Fruit fly (Drosophila melanogaster): ENCODE results near the gene CAH2.
A peak's percentile ranks its signal among the peaks of the same experiment; 100 is the strongest.

The CAH2 gene

dm6 chr3L:12222945-12223634 is 45.7 kb downstream of the CAH2 start (continued):
- no peak for TF ChIP-seq kah (GFP tag; optimal IDR thresholded peaks at IDR 0.05)
- no peak for TF ChIP-seq CG17612 (GFP tag; IDR thresholded peaks at IDR 0.05)
- TF ChIP-seq CG2889 (GFP tag; IDR thresholded peaks at IDR 0.05) = no peak
- peak; percentile 6 for TF ChIP-seq ATbp (GFP tag; optimal IDR thresholded peaks at IDR 0.05)
- TF ChIP-seq Dbx (GFP tag; IDR thresholded peaks at IDR 0.05) = no peak
- no peak for TF ChIP-seq Nf-YA (GFP tag; IDR thresholded peaks at IDR 0.05)
- no peak for TF ChIP-seq mirr (GFP tag; optimal IDR thresholded peaks at IDR 0.05)
- TF ChIP-seq Optix (GFP tag; IDR thresholded peaks at IDR 0.05) = no peak
- TF ChIP-seq CG7271 (tag; optimal IDR thresholded peaks at IDR 0.05) = no peak
- TF ChIP-seq CG2199 (GFP tag; IDR thresholded peaks at IDR 0.05) = no peak
- peak; percentile 12 for TF ChIP-seq sug (tag; optimal IDR thresholded peaks at IDR 0.05)
- TF ChIP-seq CG7357 (GFP tag; IDR thresholded peaks at IDR 0.05) = no peak
- TF ChIP-seq zfh2 (GFP tag; optimal IDR thresholded peaks at IDR 0.05) = no peak
- no peak for TF ChIP-seq H15 (GFP tag; IDR thresholded peaks at IDR 0.05)
- TF ChIP-seq Xbp1 (GFP tag; optimal IDR thresholded peaks at IDR 0.05) = no peak
- no peak for TF ChIP-seq CG12155 (GFP tag; optimal IDR thresholded peaks at IDR 0.05)
- peak; percentile 4 for TF ChIP-seq CG18599 (GFP tag; optimal IDR thresholded peaks at IDR 0.05)
- TF ChIP-seq Nf-YC (tag; optimal IDR thresholded peaks at IDR 0.05) = no peak
- TF ChIP-seq Dad (GFP tag; optimal IDR thresholded peaks at IDR 0.05) = no peak
- peak; percentile 29 for TF ChIP-seq Fer3 (tag; optimal IDR thresholded peaks at IDR 0.05)
- no peak for TF ChIP-seq Sry-δ (GFP tag; optimal IDR thresholded peaks at IDR 0.05)
- no peak for TF ChIP-seq CG30403 (GFP tag; optimal IDR thresholded peaks at IDR 0.05)
- no peak; the same call in 2 of the 3 replicates for TF ChIP-seq Aef1 (GFP tag; IDR thresholded peaks at IDR 0.05)
- TF ChIP-seq CG3407 (GFP tag; optimal IDR thresholded peaks at IDR 0.05) = no peak
- no peak for TF ChIP-seq dm (GFP tag; optimal IDR thresholded peaks at IDR 0.05)
- TF ChIP-seq CG14965 (GFP tag; optimal IDR thresholded peaks at IDR 0.05; ENCODE audit: borderline replicate concordance) = no peak
- TF ChIP-seq Tbp (GFP tag; optimal IDR thresholded peaks at IDR 0.05) = no peak
- no peak for TF ChIP-seq Deaf1 (tag; optimal IDR thresholded peaks at IDR 0.05)
- peak; percentile 11 for TF ChIP-seq CG5180 (GFP tag; optimal IDR thresholded peaks at IDR 0.05)
- peak; percentile 51 for TF ChIP-seq scrt (GFP tag; optimal IDR thresholded peaks at IDR 0.05)
- TF ChIP-seq vvl (GFP tag; IDR thresholded peaks at IDR 0.05) = peak; percentile 55; the same call in 1 of the 2 replicates
- no peak for TF ChIP-seq ap (GFP tag; IDR thresholded peaks at IDR 0.05)
- TF ChIP-seq CG4820 (GFP tag; optimal IDR thresholded peaks at IDR 0.05) = peak; percentile 81
- TF ChIP-seq Mrtf (GFP tag; IDR thresholded peaks at IDR 0.05) = 0 out of 3 replicates have a peak, but pooled peaks have one; percentile 14
- no peak for TF ChIP-seq chn (GFP tag; optimal IDR thresholded peaks at IDR 0.05)
- TF ChIP-seq CG9215 (GFP tag; IDR thresholded peaks at IDR 0.05) = no peak
- no peak for TF ChIP-seq Hr78 (GFP tag; optimal IDR thresholded peaks at IDR 0.05)
- no peak for TF ChIP-seq amos (GFP tag; IDR thresholded peaks at IDR 0.05; ENCODE audit: partially characterized antibody)
- TF ChIP-seq CG1792 (GFP tag; optimal IDR thresholded peaks at IDR 0.05) = no peak
- peak; percentile 53; the same call in 1 of the 2 replicates for TF ChIP-seq Atf6 (GFP tag; IDR thresholded peaks at IDR 0.05)
- TF ChIP-seq Gug (GFP tag; IDR thresholded peaks at IDR 0.05) = no peak
- no peak for TF ChIP-seq dan (GFP tag; IDR thresholded peaks at IDR 0.05)
- TF ChIP-seq seq (GFP tag; IDR thresholded peaks at IDR 0.05) = 0 out of 2 replicates have a peak, but pooled peaks have one; percentile 7
- no peak for TF ChIP-seq kni (GFP tag; optimal IDR thresholded peaks at IDR 0.05)
- no peak for TF ChIP-seq CG31224 (GFP tag; IDR thresholded peaks at IDR 0.05)
- no peak for TF ChIP-seq oc (tag; optimal IDR thresholded peaks at IDR 0.05)
- TF ChIP-seq Doc2 (GFP tag; IDR thresholded peaks at IDR 0.05) = no peak
